Worm (Caenorhabditis elegans) whole organism, young adult: ENCODE measurements around the gene Y37E11AL.3.
A peak's percentile ranks its signal among the peaks of the same experiment; 100 is the strongest.

Experiments
- B0336.3 ChIP-seq: fragments of 200-800 bp; sonication (Bioruptor generic); IDR thresholded peaks from 2 replicates; pipeline ENCODE4 v1.3.6; 2022; ENCODE audit warnings: missing genetic modification characterization, missing compliant biosample characterization
- C17E4.6 ChIP-seq: fragments of 200-800 bp; sonication (Bioruptor generic); IDR thresholded peaks from 2 replicates; pipeline ENCODE4 v1.3.6; 2022; ENCODE audit warnings: missing genetic modification reagents, missing genetic modification characterization, missing compliant biosample characterization
- D2030.7 ChIP-seq: fragments of 200-800 bp; sonication (Bioruptor generic); IDR thresholded peaks from 2 replicates; pipeline ENCODE4 v1.3.6; 2022; ENCODE audit warnings: missing genetic modification reagents, missing genetic modification characterization, missing compliant biosample characterization
- F10E7.11 ChIP-seq: sonication (generic microtip); optimal IDR thresholded peaks from 2 replicates; lab custom pipeline; 2017; ENCODE audit warnings: mild to moderate bottlenecking, missing genetic modification characterization, moderate library complexity, missing compliant biosample characterization
- F39B2.1 ChIP-seq: fragments of 200-800 bp; sonication (Bioruptor generic); IDR thresholded peaks from 2 replicates; pipeline ENCODE4 v1.3.6; 2022; ENCODE audit warnings: missing genetic modification reagents, missing genetic modification characterization, missing compliant biosample characterization
- F57C9.4 ChIP-seq: sonication (generic microtip); optimal IDR thresholded peaks from 2 replicates; lab custom pipeline; 2017; ENCODE audit warnings: mild to moderate bottlenecking, missing genetic modification characterization, missing compliant biosample characterization
- K11D2.4 ChIP-seq: fragments of 200-800 bp; sonication (Bioruptor generic); IDR thresholded peaks from 2 replicates; pipeline ENCODE4 v1.3.6; 2022; ENCODE audit warnings: missing genetic modification reagents, missing genetic modification characterization, missing compliant biosample characterization
- K12H6.12 ChIP-seq: fragments of 200-800 bp; sonication (Bioruptor generic); optimal IDR thresholded peaks from 2 replicates; lab custom pipeline; 2018; ENCODE audit warnings: mild to moderate bottlenecking, missing genetic modification characterization, missing compliant biosample characterization
- Y79H2A.3 ChIP-seq: fragments of 200-800 bp; sonication (Bioruptor generic); conservative IDR thresholded peaks from 2 replicates; pipeline ENCODE4 v1.3.6; 2022; ENCODE audit warnings: missing genetic modification reagents, missing genetic modification characterization, missing compliant biosample characterization
- Y95B8A.8 ChIP-seq: fragments of 200-800 bp; sonication (Bioruptor generic); IDR thresholded peaks from 2 replicates; pipeline ENCODE4 v1.3.6; 2022; ENCODE audit warnings: missing genetic modification reagents, missing genetic modification characterization, missing compliant biosample characterization
- atf-7 ChIP-seq: sonication (generic microtip); optimal IDR thresholded peaks from 2 replicates; lab custom pipeline; 2017; ENCODE audit warnings: mild to moderate bottlenecking, missing genetic modification characterization, missing compliant biosample characterization
- athp-1 ChIP-seq: sonication (generic microtip); optimal IDR thresholded peaks from 2 replicates; lab custom pipeline; 2017; ENCODE audit warnings: mild to moderate bottlenecking, missing genetic modification characterization, missing compliant biosample characterization
- attf-5 ChIP-seq: fragments of 200-800 bp; sonication (Bioruptor generic); optimal IDR thresholded peaks from 2 replicates; lab custom pipeline; 2018; ENCODE audit warnings: mild to moderate bottlenecking, missing genetic modification characterization, missing compliant biosample characterization
- cebp-1 ChIP-seq, 2 experiments: fragments of 200-800 bp in 1 of 2; sonication (Bioruptor generic) in 1 of 2; sonication (generic microtip) in 1 of 2; IDR thresholded peaks in 1 of 2; optimal IDR thresholded peaks in 1 of 2; 2 replicates each; pipeline versions ENCODE4 v1.3.6 to Lab custom; 2017 to 2022; ENCODE audit warnings: missing compliant biosample characterization in 2 of 2, missing genetic modification characterization in 2 of 2, mild to moderate bottlenecking in 1 of 2, missing genetic modification reagents in 1 of 2, moderate library complexity in 1 of 2
- cebp-2 ChIP-seq: fragments of 200-800 bp; sonication (Bioruptor generic); IDR thresholded peaks from 2 replicates; pipeline ENCODE4 v1.3.6; 2022; ENCODE audit warnings: missing genetic modification characterization, missing compliant biosample characterization
- ceh-27 ChIP-seq: fragments of 200-800 bp; sonication (Bioruptor generic); optimal IDR thresholded peaks from 2 replicates; lab custom pipeline; 2018; ENCODE audit warnings: mild to moderate bottlenecking, missing genetic modification characterization, moderate library complexity, missing compliant biosample characterization
- die-1 ChIP-seq: sonication (generic microtip); optimal IDR thresholded peaks from 2 replicates; lab custom pipeline; 2016; ENCODE audit warnings: missing genotype, mild to moderate bottlenecking, missing genetic modification characterization, missing compliant biosample characterization
- dox-1 ChIP-seq: fragments of 200-800 bp; sonication (Bioruptor generic); IDR thresholded peaks from 2 replicates; pipeline ENCODE4 v1.3.6; 2022; ENCODE audit warnings: missing genetic modification reagents, missing genetic modification characterization, missing compliant biosample characterization
- efl-1 ChIP-seq: fragments of 150-350 bp; optimal IDR thresholded peaks from 2 replicates; lab custom pipeline; 2014; ENCODE audit warnings: missing biosample characterization, missing genetic modification reagents, missing genetic modification characterization
- egl-18 ChIP-seq: fragments of 200-800 bp; sonication (Bioruptor generic); IDR thresholded peaks from 2 replicates; pipeline ENCODE4 v1.3.6; 2022; ENCODE audit warnings: missing genetic modification reagents, missing genetic modification characterization, missing compliant biosample characterization
- egrh-3 ChIP-seq: fragments of 200-800 bp; sonication (Bioruptor generic); IDR thresholded peaks from 2 replicates; pipeline ENCODE4 v1.3.6; 2022; ENCODE audit warnings: missing genetic modification reagents, missing genetic modification characterization, missing compliant biosample characterization
- ekl-4 ChIP-seq: fragments of 200-800 bp; sonication (Bioruptor generic); IDR thresholded peaks from 2 replicates; pipeline ENCODE4 v1.3.6; 2022; ENCODE audit warnings: missing genetic modification reagents, missing genetic modification characterization, missing compliant biosample characterization
- ets-4 ChIP-seq: fragments of 200-800 bp; sonication (Bioruptor generic); optimal IDR thresholded peaks from 2 replicates; lab custom pipeline; 2018; ENCODE audit warnings: mild to moderate bottlenecking, missing genetic modification characterization, missing compliant biosample characterization
- hlh-26 ChIP-seq: fragments of 200-800 bp; sonication (Bioruptor generic); conservative IDR thresholded peaks from 2 replicates; pipeline ENCODE4 v1.3.6; 2022; ENCODE audit warnings: missing genetic modification reagents, missing genetic modification characterization, missing compliant biosample characterization
- hmg-1.2 ChIP-seq: fragments of 200-800 bp; sonication (Bioruptor generic); IDR thresholded peaks from 2 replicates; pipeline ENCODE4 v1.3.6; 2022; ENCODE audit warnings: missing genetic modification reagents, missing genetic modification characterization, missing compliant biosample characterization
- lin-35 ChIP-seq, 3 experiments: fragments of 150-350 bp in 2 of 3; sonication (generic microtip) in 1 of 3; optimal IDR thresholded peaks; 2 replicates each; lab custom pipeline; 2014 to 2018; ENCODE audit warnings: missing biosample characterization in 3 of 3, missing genetic modification characterization in 3 of 3, missing genetic modification reagents in 3 of 3
- lin-54 ChIP-seq: fragments of 200-800 bp; sonication (Bioruptor generic); optimal IDR thresholded peaks from 2 replicates; lab custom pipeline; 2018; ENCODE audit warnings: mild to moderate bottlenecking, missing genetic modification characterization, missing compliant biosample characterization
- lsl-1 ChIP-seq: fragments of 200-800 bp; sonication (Bioruptor generic); optimal IDR thresholded peaks from 2 replicates; lab custom pipeline; 2018; ENCODE audit warnings: mild to moderate bottlenecking, missing genetic modification characterization, moderate library complexity, missing compliant biosample characterization
- lsy-27 ChIP-seq: sonication (generic microtip); optimal IDR thresholded peaks from 2 replicates; lab custom pipeline; 2017; ENCODE audit warnings: missing genetic modification characterization, mild to moderate bottlenecking, missing compliant biosample characterization, antibody characterized with exemption, missing genotype, borderline replicate concordance; ENCODE audit not compliant: insufficient read depth
- madf-10 ChIP-seq: sonication (generic microtip); optimal IDR thresholded peaks from 2 replicates; lab custom pipeline; 2016; ENCODE audit warnings: mild to moderate bottlenecking, missing genetic modification characterization, missing compliant biosample characterization
- mcd-1 ChIP-seq: fragments of 200-800 bp; sonication (Bioruptor generic); IDR thresholded peaks from 2 replicates; pipeline ENCODE4 v1.3.6; 2022; ENCODE audit warnings: missing genetic modification reagents, missing genetic modification characterization, missing compliant biosample characterization
- nfyb-1 ChIP-seq: fragments of 200-800 bp; sonication (Bioruptor generic); IDR thresholded peaks from 2 replicates; pipeline ENCODE4 v1.3.6; 2022; ENCODE audit warnings: missing genetic modification reagents, missing genetic modification characterization, missing compliant biosample characterization
- nhr-80 ChIP-seq: sonication (generic microtip); optimal IDR thresholded peaks from 2 replicates; lab custom pipeline; 2016; ENCODE audit warnings: missing genetic modification characterization, missing compliant biosample characterization
- pha-4 ChIP-seq: fragments of 150-350 bp; sonication (generic microtip); optimal IDR thresholded peaks from 2 replicates; lab custom pipeline; 2014; ENCODE audit warnings: missing biosample characterization, missing genetic modification reagents, missing genetic modification characterization
- rec-8 ChIP-seq, 2 experiments: sonication (generic microtip); optimal IDR thresholded peaks; 2 replicates each; lab custom pipeline; 2016; ENCODE audit warnings: mild to moderate bottlenecking in 2 of 2, missing genetic modification characterization in 2 of 2, missing genetic modification reagents in 2 of 2, missing genotype in 2 of 2, missing biosample characterization in 1 of 2, missing compliant biosample characterization in 1 of 2, moderate library complexity in 1 of 2
- repo-1 ChIP-seq: sonication (generic microtip); optimal IDR thresholded peaks from 2 replicates; lab custom pipeline; 2017; ENCODE audit warnings: mild to moderate bottlenecking, missing genetic modification characterization, missing compliant biosample characterization
- rpc-1 ChIP-seq, 2 experiments: fragments of 150-350 bp in 1 of 2; sonication (generic microtip) in 1 of 2; optimal IDR thresholded peaks; 2 replicates each; lab custom pipeline; 2014 to 2018; ENCODE audit warnings: missing biosample characterization in 1 of 2, missing genetic modification characterization in 1 of 2, missing genetic modification reagents in 1 of 2, missing genotype in 1 of 2
- somi-1 ChIP-seq: fragments of 200-800 bp; sonication (Bioruptor generic); optimal IDR thresholded peaks from 2 replicates; lab custom pipeline; 2018; ENCODE audit warnings: mild to moderate bottlenecking, missing genetic modification characterization, missing compliant biosample characterization
- tbp1 ChIP-seq: fragments of 200-800 bp; sonication (Bioruptor generic); optimal IDR thresholded peaks from 2 replicates; lab custom pipeline; 2018; ENCODE audit warnings: mild to moderate bottlenecking, missing genetic modification characterization, missing compliant biosample characterization
- tbx-9 ChIP-seq: sonication (generic microtip); optimal IDR thresholded peaks from 2 replicates; lab custom pipeline; 2016; ENCODE audit warnings: borderline replicate concordance, missing genetic modification characterization, inconsistent platforms, missing compliant biosample characterization
- tlf-1 ChIP-seq: fragments of 200-800 bp; sonication (Bioruptor generic); optimal IDR thresholded peaks from 2 replicates; lab custom pipeline; 2018; ENCODE audit warnings: mild to moderate bottlenecking, missing genetic modification characterization, missing compliant biosample characterization
- zfh-2 ChIP-seq: fragments of 200-800 bp; sonication (Bioruptor generic); conservative IDR thresholded peaks from 2 replicates; pipeline ENCODE4 v1.3.6; 2022; ENCODE audit warnings: missing genetic modification reagents, missing genetic modification characterization, missing compliant biosample characterization
- zim-3 ChIP-seq: sonication (generic microtip); optimal IDR thresholded peaks from 2 replicates; lab custom pipeline; 2017; ENCODE audit warnings: mild to moderate bottlenecking, missing genetic modification characterization, moderate library complexity, missing compliant biosample characterization
- ztf-22 ChIP-seq: fragments of 200-800 bp; sonication (Bioruptor generic); optimal IDR thresholded peaks from 2 replicates; lab custom pipeline; 2018; ENCODE audit warnings: mild to moderate bottlenecking, missing genetic modification characterization, moderate library complexity, missing compliant biosample characterization
- ztf-26 ChIP-seq: sonication (generic microtip); optimal IDR thresholded peaks from 2 replicates; lab custom pipeline; 2017; ENCODE audit warnings: missing genetic modification characterization, missing compliant biosample characterization

Y37E11AL.3 gene

DNA sequence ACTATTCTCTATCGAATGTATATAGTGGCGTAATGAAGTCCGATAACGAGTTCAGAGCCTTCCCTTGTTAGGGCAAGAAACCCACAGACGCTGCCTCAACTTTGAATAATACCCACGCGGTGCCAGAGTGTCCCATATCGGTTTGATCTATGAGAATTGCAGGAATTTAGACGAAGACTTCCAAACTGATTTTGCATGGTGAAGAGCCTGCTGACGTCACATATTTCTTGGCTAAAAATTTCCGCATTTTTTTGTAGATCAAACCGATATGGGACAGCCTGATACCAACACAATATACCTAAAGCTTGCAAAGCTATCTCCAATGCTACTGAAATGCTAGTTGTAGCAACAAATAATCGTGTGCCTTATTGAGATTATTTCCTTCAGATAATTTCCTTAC, 47.1 kb downstream of the Y37E11AL.3 start:
- TF ChIP-seq F10E7.11 (no peak), cebp-2 (GFP tag; lab: Robert Waterston, UW) (no peak), madf-10 (tag; lab: Kevin White, UChicago) (no peak), zim-3 (tag; lab: Kevin White, UChicago) (no peak), egl-18 (no peak), nhr-80 (no peak), ztf-22 (GFP tag; lab: Kevin White, UChicago) (no peak), Y95B8A.8 (GFP tag; lab: Robert Waterston, UW) (no peak), D2030.7 (no peak), athp-1 (no peak), F57C9.4 (no peak), ceh-27 (GFP tag; lab: Kevin White, UChicago) (no peak), somi-1 (GFP tag; lab: Kevin White, UChicago) (no peak), attf-5 (GFP tag; lab: Kevin White, UChicago) (no peak), F39B2.1 (GFP tag; lab: Robert Waterston, UW) (no peak), pha-4 (tag; lab: Kevin White, UChicago) (no peak), Y79H2A.3 (no peak), tlf-1 (no peak), C17E4.6 (GFP tag; lab: Robert Waterston, UW) (no peak)

DNA sequence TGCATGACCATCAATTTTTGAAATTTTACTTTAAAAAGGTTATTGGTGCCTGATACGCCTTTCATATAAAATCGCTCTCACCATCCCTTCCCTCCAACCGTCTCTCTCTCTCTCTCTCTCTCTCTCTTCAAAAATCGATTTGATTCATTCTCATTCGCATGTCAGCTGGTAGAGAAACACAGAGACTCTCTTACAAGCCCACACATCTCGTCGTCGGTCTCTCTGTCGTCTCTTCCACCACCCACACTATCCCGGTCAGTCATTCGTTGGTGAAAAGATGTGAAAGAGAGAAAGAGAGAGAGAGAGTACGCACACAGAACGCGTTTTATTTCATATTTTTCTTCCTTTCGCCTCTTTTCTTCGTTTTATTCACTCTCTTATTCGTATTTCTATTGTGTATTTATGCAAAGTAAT, 47.7 kb downstream of the Y37E11AL.3 start:
- TF ChIP-seq hlh-26 (no peak), lin-35 (GFP tag; optimal IDR thresholded peaks at IDR 0.05; lab: Kevin White, UChicago) (peak in 1 of 3 experiments; percentile 49), ztf-26 (tag; lab: Kevin White, UChicago) (peak; percentile 20), attf-5 (GFP tag; lab: Kevin White, UChicago) (peak; percentile 75), cebp-1 (GFP tag; IDR thresholded peaks at IDR 0.05; lab: Robert Waterston, UW) (no peak), cebp-1 (tag; optimal IDR thresholded peaks at IDR 0.05; lab: Kevin White, UChicago) (peak; percentile 79), ekl-4 (GFP tag; lab: Robert Waterston, UW) (no peak), lin-54 (peak; percentile 28), rec-8 (tag; optimal IDR thresholded peaks at IDR 0.05; lab: Kevin White, UChicago) (no peak), hmg-1.2 (GFP tag; lab: Robert Waterston, UW) (peak; percentile 87), D2030.7 (no peak), egrh-3 (GFP tag; lab: Robert Waterston, UW) (peak; percentile 28; the same call in 1 of the 2 replicates), Y79H2A.3 (no peak), K11D2.4 (GFP tag; lab: Robert Waterston, UW) (no peak; the same call in 1 of the 2 replicates), ets-4 (GFP tag; lab: Kevin White, UChicago) (peak; percentile 78), lsl-1 (GFP tag; lab: Kevin White, UChicago) (no peak), die-1 (tag; lab: Kevin White, UChicago) (no peak), atf-7 (peak; percentile 32), efl-1 (no peak), nhr-80 (peak; percentile 48), ztf-22 (GFP tag; lab: Kevin White, UChicago) (peak; percentile 3), zim-3 (tag; lab: Kevin White, UChicago) (no peak), rpc-1 (optimal IDR thresholded peaks at IDR 0.05; lab: Kevin White, UChicago) (no peak), rpc-1 (tag; optimal IDR thresholded peaks at IDR 0.05; lab: Kevin White, UChicago) (no peak), repo-1 (tag; lab: Kevin White, UChicago) (no peak), nfyb-1 (GFP tag; lab: Robert Waterston, UW) (peak; percentile 25; the same call in 1 of the 2 replicates), tbp1 (GFP tag; lab: Kevin White, UChicago) (peak; percentile 20), mcd-1 (GFP tag; lab: Robert Waterston, UW) (peak; percentile 67), B0336.3 (GFP tag; lab: Robert Waterston, UW) (peak; percentile 69; the same call in 1 of the 2 replicates), tbx-9 (tag; lab: Kevin White, UChicago) (no peak), K12H6.12 (peak; percentile 72), lsy-27 (tag; lab: Kevin White, UChicago) (no peak), zfh-2 (peak; percentile 71), somi-1 (GFP tag; lab: Kevin White, UChicago) (peak; percentile 72), athp-1 (peak; percentile 18), madf-10 (tag; lab: Kevin White, UChicago) (peak; percentile 36), dox-1 (GFP tag; lab: Robert Waterston, UW) (peak; percentile 67; the same call in 1 of the 2 replicates)
